Fruit fly (Drosophila melanogaster): Measurements from ENCODE around the gene CG34155.

- no peak for TF ChIP-seq achi (GFP tag; optimal IDR thresholded peaks at IDR 0.05)
- TF ChIP-seq spab (GFP tag; optimal IDR thresholded peaks at IDR 0.05), result no peak
- TF ChIP-seq CG4318 (GFP tag; optimal IDR thresholded peaks at IDR 0.05), result no peak
- TF ChIP-seq Hr39 (GFP tag; optimal IDR thresholded peaks at IDR 0.05), result peak; percentile 52
- TF ChIP-seq dsx (GFP tag; optimal IDR thresholded peaks at IDR 0.05; ENCODE audit: poor library complexity, severe bottlenecking), result no peak
- TF ChIP-seq salr (GFP tag; optimal IDR thresholded peaks at IDR 0.05), result no peak
These were observed 41.6 kb upstream of the CG34155 start, which contains the start of the genes CG2246 and CG31021 for dm6 chr3R:30601440-30602256.
